Comparison of ENCODE assay signal across 3 fruit fly cellular contexts in the genomic region with DNA sequence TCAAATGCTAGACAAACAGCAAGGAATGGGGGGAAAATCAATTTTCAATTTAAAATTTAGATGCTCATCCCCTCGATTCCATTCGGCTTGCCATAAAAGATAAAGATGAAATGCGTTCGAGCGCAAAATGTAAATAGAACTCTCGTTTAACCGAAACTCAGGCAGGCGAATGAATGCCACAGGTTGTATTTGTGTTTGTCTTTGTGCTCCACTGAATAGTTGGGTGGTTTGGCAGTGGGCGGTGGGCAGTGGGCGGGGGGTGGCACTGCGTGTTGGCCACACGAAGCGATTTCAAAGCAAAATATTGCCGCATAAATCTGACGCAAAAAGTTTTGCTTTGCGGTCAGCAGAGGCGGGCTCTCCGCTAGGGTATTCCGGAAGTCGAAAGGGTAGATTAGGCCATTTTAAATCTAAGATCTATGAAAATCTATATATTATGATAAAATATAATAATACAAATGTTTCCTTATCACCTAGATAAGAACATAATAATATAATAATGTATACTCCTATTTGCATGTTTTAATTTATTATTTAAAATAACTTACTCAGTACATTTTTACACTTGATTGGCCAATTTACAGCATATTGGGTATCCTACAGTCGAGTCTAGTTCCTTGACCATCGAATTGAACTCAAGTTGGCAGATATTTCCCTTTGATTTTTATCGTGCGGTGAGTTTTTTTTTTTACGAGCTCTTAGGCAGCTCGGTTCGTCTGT.
TF ChIP-seq lines count a peak whose summit lies in the region.

No protein-coding gene starts in this region.

- TF ChIP-seq CTCF in whole organism, embryonic (GFP tag; optimal IDR thresholded peaks at IDR 0.05; lab: Kevin White, UChicago) = no peak

TF ChIP-seq in whole organism, embryonic, 481 proteins besides CTCF, POLR2A, EP300 and RAD21 (continues in another document):
- no peak for TF ChIP-seq Trl (optimal IDR thresholded peaks at IDR 0.05; lab: Kevin White, UChicago)
- no peak for TF ChIP-seq Trl (GFP tag; optimal IDR thresholded peaks at IDR 0.05; lab: Kevin White, UChicago)
- TF ChIP-seq Chrac-16 (GFP tag; optimal IDR thresholded peaks at IDR 0.05; lab: Kevin White, UChicago) = peak; percentile 42
- peak; percentile 67 for TF ChIP-seq CG3281 (GFP tag; optimal IDR thresholded peaks at IDR 0.05; lab: Kevin White, UChicago)
- TF ChIP-seq CG15479 (GFP tag; optimal IDR thresholded peaks at IDR 0.05; lab: Kevin White, UChicago) = no peak
- TF ChIP-seq Lhr (GFP tag; optimal IDR thresholded peaks at IDR 0.05; lab: Kevin White, UChicago) = no peak
- TF ChIP-seq chinmo (GFP tag; IDR thresholded peaks at IDR 0.05; lab: Robert Waterston, UW; ENCODE audit: partially characterized antibody) = no peak
- TF ChIP-seq chn (GFP tag; optimal IDR thresholded peaks at IDR 0.05; lab: Kevin White, UChicago) = no peak
- TF ChIP-seq CG1024 (GFP tag; IDR thresholded peaks at IDR 0.05; lab: Robert Waterston, UW) = no peak
- peak; percentile 69 for TF ChIP-seq CG9215 (GFP tag; IDR thresholded peaks at IDR 0.05; lab: Robert Waterston, UW)
- TF ChIP-seq rib (GFP tag; IDR thresholded peaks at IDR 0.05; lab: Robert Waterston, UW) = no peak
- TF ChIP-seq toy (GFP tag; IDR thresholded peaks at IDR 0.05; lab: Robert Waterston, UW) = no peak
- TF ChIP-seq CG3726 (GFP tag; IDR thresholded peaks at IDR 0.05; lab: Robert Waterston, UW) = no peak
- TF ChIP-seq nerfin-1 (tag; optimal IDR thresholded peaks at IDR 0.05; lab: Kevin White, UChicago) = peak; percentile 38
- no peak for TF ChIP-seq pita (GFP tag; optimal IDR thresholded peaks at IDR 0.05; lab: Kevin White, UChicago)
- no peak for TF ChIP-seq Oaz (GFP tag; IDR thresholded peaks at IDR 0.05; lab: Robert Waterston, UW)
- no peak for TF ChIP-seq CG31365 (tag; optimal IDR thresholded peaks at IDR 0.05; lab: Kevin White, UChicago)
- peak; percentile 85 for TF ChIP-seq scrt (GFP tag; optimal IDR thresholded peaks at IDR 0.05; lab: Kevin White, UChicago)
- TF ChIP-seq grau (tag; optimal IDR thresholded peaks at IDR 0.05; lab: Kevin White, UChicago) = peak; percentile 75
- TF ChIP-seq stwl (tag; optimal IDR thresholded peaks at IDR 0.05; lab: Kevin White, UChicago) = no peak
- peak; percentile 28 for TF ChIP-seq NfI (GFP tag; optimal IDR thresholded peaks at IDR 0.05; lab: Kevin White, UChicago)
- TF ChIP-seq CG9727 (GFP tag; optimal IDR thresholded peaks at IDR 0.05; lab: Kevin White, UChicago) = peak; percentile 77
- TF ChIP-seq p53 (GFP tag; optimal IDR thresholded peaks at IDR 0.05; lab: Kevin White, UChicago) = no peak
- TF ChIP-seq CG3163 (GFP tag; optimal IDR thresholded peaks at IDR 0.05; lab: Kevin White, UChicago) = no peak
- no peak for TF ChIP-seq Elba2 (GFP tag; optimal IDR thresholded peaks at IDR 0.05; lab: Kevin White, UChicago)
- TF ChIP-seq Gug (GFP tag; IDR thresholded peaks at IDR 0.05; lab: Robert Waterston, UW) = peak; percentile 59; the same call in 3 of the 4 replicates
- peak; percentile 62 for TF ChIP-seq abd-A (tag; optimal IDR thresholded peaks at IDR 0.05; lab: Kevin White, UChicago)
- TF ChIP-seq C15 (GFP tag; IDR thresholded peaks at IDR 0.05; lab: Robert Waterston, UW) = no peak

TF ChIP-seq in whole organism, prepupa, 60 proteins besides CTCF, POLR2A, EP300 and RAD21 (continues in another document):
- TF ChIP-seq CG10669 (GFP tag; optimal IDR thresholded peaks at IDR 0.05; lab: Kevin White, UChicago) = no peak
- TF ChIP-seq CG6276 (GFP tag; optimal IDR thresholded peaks at IDR 0.05; lab: Kevin White, UChicago) = no peak
- no peak for TF ChIP-seq Gug (GFP tag; IDR thresholded peaks at IDR 0.05; lab: Robert Waterston, UW)
- no peak for TF ChIP-seq CG6163 (GFP tag; IDR thresholded peaks at IDR 0.05; lab: Robert Waterston, UW)
- TF ChIP-seq Lpt (GFP tag; optimal IDR thresholded peaks at IDR 0.05; lab: Kevin White, UChicago) = peak; percentile 10
- TF ChIP-seq CG32006 (GFP tag; optimal IDR thresholded peaks at IDR 0.05; lab: Kevin White, UChicago) = peak; percentile 63
- peak; percentile 55; the same call in 2 of the 3 replicates for TF ChIP-seq CG8119 (GFP tag; IDR thresholded peaks at IDR 0.05; lab: Robert Waterston, UW)
- no peak for TF ChIP-seq Sox15 (GFP tag; optimal IDR thresholded peaks at IDR 0.05; lab: Kevin White, UChicago)
- no peak for TF ChIP-seq cyc (GFP tag; optimal IDR thresholded peaks at IDR 0.05; lab: Kevin White, UChicago)
- no peak for TF ChIP-seq CG11902 (GFP tag; optimal IDR thresholded peaks at IDR 0.05; lab: Kevin White, UChicago)
- no peak for TF ChIP-seq fd85E (GFP tag; optimal IDR thresholded peaks at IDR 0.05; lab: Kevin White, UChicago)
- no peak for TF ChIP-seq CG6854 (GFP tag; optimal IDR thresholded peaks at IDR 0.05; lab: Kevin White, UChicago)
- no peak for TF ChIP-seq Sox14 (GFP tag; optimal IDR thresholded peaks at IDR 0.05; lab: Kevin White, UChicago)
- no peak for TF ChIP-seq vri (GFP tag; optimal IDR thresholded peaks at IDR 0.05; lab: Kevin White, UChicago)
- TF ChIP-seq Hr39 (GFP tag; optimal IDR thresholded peaks at IDR 0.05; lab: Kevin White, UChicago) = no peak
- TF ChIP-seq Eip93F (GFP tag; optimal IDR thresholded peaks at IDR 0.05; lab: Kevin White, UChicago) = no peak
- peak; percentile 46 for TF ChIP-seq Eip78C (GFP tag; lab: Kevin White, UChicago)
- TF ChIP-seq Ets96B (tag; optimal IDR thresholded peaks at IDR 0.05; lab: Kevin White, UChicago) = no peak
- no peak for TF ChIP-seq Eip75B (GFP tag; optimal IDR thresholded peaks at IDR 0.05; lab: Kevin White, UChicago)
- no peak for TF ChIP-seq CG34406 (GFP tag; optimal IDR thresholded peaks at IDR 0.05; lab: Kevin White, UChicago)
- no peak for TF ChIP-seq CG8632 (GFP tag; optimal IDR thresholded peaks at IDR 0.05; lab: Kevin White, UChicago)
- TF ChIP-seq Hr38 (GFP tag; optimal IDR thresholded peaks at IDR 0.05; lab: Kevin White, UChicago) = no peak
- TF ChIP-seq OdsH (GFP tag; optimal IDR thresholded peaks at IDR 0.05; lab: Kevin White, UChicago) = peak; percentile 28
- TF ChIP-seq salr (GFP tag; optimal IDR thresholded peaks at IDR 0.05; lab: Kevin White, UChicago) = peak in 1 of 2 experiments; percentile 13
- no peak for TF ChIP-seq CG7368 (GFP tag; optimal IDR thresholded peaks at IDR 0.05; lab: Kevin White, UChicago)
- peak; percentile 9 for TF ChIP-seq acj6 (GFP tag; optimal IDR thresholded peaks at IDR 0.05; lab: Kevin White, UChicago)
- no peak for TF ChIP-seq svp (GFP tag; lab: Kevin White, UChicago)
- no peak for TF ChIP-seq Blimp-1 (GFP tag; optimal IDR thresholded peaks at IDR 0.05; lab: Kevin White, UChicago)
- TF ChIP-seq eg (GFP tag; IDR thresholded peaks at IDR 0.05; lab: Robert Waterston, UW) = no peak
- peak; percentile 43; the same call in 1 of the 2 replicates for TF ChIP-seq CG15336 (GFP tag; IDR thresholded peaks at IDR 0.05; lab: Robert Waterston, UW)
- no peak for TF ChIP-seq dac (GFP tag; optimal IDR thresholded peaks at IDR 0.05; lab: Kevin White, UChicago)

TF ChIP-seq in whole organism, pupa, 21 proteins besides CTCF, POLR2A, EP300 and RAD21:
- TF ChIP-seq EcR (GFP tag; optimal IDR thresholded peaks at IDR 0.05; lab: Kevin White, UChicago) (no peak), CG9948 (tag; optimal IDR thresholded peaks at IDR 0.05; lab: Kevin White, UChicago) (peak; percentile 8), CG8159 (tag; optimal IDR thresholded peaks at IDR 0.05; lab: Kevin White, UChicago) (peak; percentile 28), CG15710 (tag; optimal IDR thresholded peaks at IDR 0.05; lab: Kevin White, UChicago) (peak; percentile 6), CG8301 (tag; optimal IDR thresholded peaks at IDR 0.05; lab: Kevin White, UChicago) (peak; percentile 13), Snoo (tag; optimal IDR thresholded peaks at IDR 0.05; lab: Kevin White, UChicago) (no peak), CG14655 (GFP tag; optimal IDR thresholded peaks at IDR 0.05; lab: Kevin White, UChicago) (peak; percentile 41), CG32121 (GFP tag; IDR thresholded peaks at IDR 0.05; lab: Robert Waterston, UW) (peak; percentile 23; the same call in 1 of the 2 replicates), fd96Ca (GFP tag; IDR thresholded peaks at IDR 0.05; lab: Robert Waterston, UW) (0 out of 3 replicates have a peak, but pooled peaks have one; percentile 19), CG4496 (GFP tag; IDR thresholded peaks at IDR 0.05; lab: Robert Waterston, UW) (0 out of 3 replicates have a peak, but pooled peaks have one; percentile 12)
